Fruit fly (Drosophila melanogaster): Measurements from ENCODE around the gene gny.

The gny gene

DNA sequence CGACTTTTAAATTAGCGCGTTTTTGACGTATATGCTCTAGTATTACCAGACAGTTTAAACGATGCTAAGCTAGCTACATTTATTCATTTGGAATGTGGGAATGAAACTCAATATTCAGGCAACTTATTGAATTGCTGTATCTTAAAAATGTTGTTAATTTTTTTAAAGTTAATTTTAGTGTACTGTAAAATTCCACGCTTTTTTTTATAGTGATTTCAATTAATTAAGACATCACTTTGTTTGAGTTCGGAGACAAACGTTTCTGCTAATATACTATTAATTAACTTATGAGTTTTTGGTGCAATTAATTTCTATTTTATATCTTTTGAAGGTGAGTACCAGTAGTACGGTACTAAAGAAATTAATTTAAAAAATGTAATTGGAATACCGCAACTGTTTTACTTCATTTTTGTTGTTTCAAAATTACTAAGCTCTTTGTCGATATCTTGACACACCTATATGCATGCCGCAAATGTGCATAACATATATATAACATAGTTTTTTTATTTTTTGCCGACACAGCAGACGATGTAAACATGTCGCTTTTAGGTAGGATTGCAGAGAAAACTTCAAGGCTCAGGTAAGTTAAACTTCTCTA lies 6.4 kb downstream of the gny start, which contains the start of the genes Cdk1 and mRpS7 (continued):
- no peak for TF ChIP-seq eyg (GFP tag; optimal IDR thresholded peaks at IDR 0.05)
- peak; percentile 38 for TF ChIP-seq Atf-2 (GFP tag; optimal IDR thresholded peaks at IDR 0.05)
- peak; percentile 57 for TF ChIP-seq wek (GFP tag; optimal IDR thresholded peaks at IDR 0.05)
- peak; percentile 60; the same call in 1 of the 2 replicates for TF ChIP-seq CG8765 (GFP tag; IDR thresholded peaks at IDR 0.05)
- no peak for TF ChIP-seq C15 (GFP tag; IDR thresholded peaks at IDR 0.05)
- TF ChIP-seq bcd (GFP tag; optimal IDR thresholded peaks at IDR 0.05), result peak; percentile 71
- TF ChIP-seq bsh (GFP tag; optimal IDR thresholded peaks at IDR 0.05), result peak in 1 of 2 experiments; percentile 75
- TF ChIP-seq slbo (GFP tag; IDR thresholded peaks at IDR 0.05), result peak; percentile 78
- peak; percentile 80 for TF ChIP-seq Hr3 (GFP tag; optimal IDR thresholded peaks at IDR 0.05)
- TF ChIP-seq CG14050 (GFP tag; IDR thresholded peaks at IDR 0.05), result peak; percentile 41; the same call in 1 of the 3 replicates
- TF ChIP-seq fd3F (GFP tag; optimal IDR thresholded peaks at IDR 0.05), result peak; percentile 66
- peak; percentile 30 for TF ChIP-seq CG5245 (GFP tag; optimal IDR thresholded peaks at IDR 0.05)
- peak; percentile 79 for TF ChIP-seq Meics (GFP tag; optimal IDR thresholded peaks at IDR 0.05)
- TF ChIP-seq ara (GFP tag; IDR thresholded peaks at IDR 0.05), result no peak
- no peak for TF ChIP-seq CG9215 (GFP tag; IDR thresholded peaks at IDR 0.05)
- TF ChIP-seq klu (GFP tag; IDR thresholded peaks at IDR 0.05), result no peak; the same call in 1 of the 2 replicates
- TF ChIP-seq CG17802 (tag; optimal IDR thresholded peaks at IDR 0.05), result peak; percentile 85
- no peak for TF ChIP-seq Scr (GFP tag; IDR thresholded peaks at IDR 0.05; ENCODE audit: partially characterized antibody)
- no peak for TF ChIP-seq CG17912 (GFP tag; optimal IDR thresholded peaks at IDR 0.05)
- TF ChIP-seq lab (GFP tag; optimal IDR thresholded peaks at IDR 0.05), result no peak
- no peak for TF ChIP-seq CkIIα-i1 (GFP tag; IDR thresholded peaks at IDR 0.05)
- no peak for TF ChIP-seq kah (GFP tag; optimal IDR thresholded peaks at IDR 0.05)
- TF ChIP-seq CG6765 (GFP tag; optimal IDR thresholded peaks at IDR 0.05), result no peak
- peak; percentile 61; the same call in 1 of the 2 replicates for TF ChIP-seq CG32767 (GFP tag; IDR thresholded peaks at IDR 0.05)
- peak; percentile 89 for TF ChIP-seq phol (tag; optimal IDR thresholded peaks at IDR 0.05)
- TF ChIP-seq Bteb2 (GFP tag; optimal IDR thresholded peaks at IDR 0.05), result peak; percentile 69
- TF ChIP-seq CG18011 (GFP tag; optimal IDR thresholded peaks at IDR 0.05), result peak; percentile 9
- TF ChIP-seq Dip3 (GFP tag; optimal IDR thresholded peaks at IDR 0.05), result peak; percentile 53
- TF ChIP-seq run (tag; optimal IDR thresholded peaks at IDR 0.05), result no peak
- TF ChIP-seq zfh2 (GFP tag; optimal IDR thresholded peaks at IDR 0.05), result peak; percentile 52
- TF ChIP-seq D19A (tag; optimal IDR thresholded peaks at IDR 0.05), result peak; percentile 68
- no peak for TF ChIP-seq Hand (GFP tag; optimal IDR thresholded peaks at IDR 0.05)
- TF ChIP-seq Rx (GFP tag; IDR thresholded peaks at IDR 0.05), result no peak
- no peak for TF ChIP-seq Optix (GFP tag; IDR thresholded peaks at IDR 0.05)
- TF ChIP-seq CG12299 (tag; optimal IDR thresholded peaks at IDR 0.05), result peak; percentile 32
- no peak for TF ChIP-seq CG6175 (GFP tag; IDR thresholded peaks at IDR 0.05)
- TF ChIP-seq gro (GFP tag; optimal IDR thresholded peaks at IDR 0.05), result no peak
- TF ChIP-seq NFAT (GFP tag; IDR thresholded peaks at IDR 0.05), result no peak
- TF ChIP-seq knrl (GFP tag; IDR thresholded peaks at IDR 0.05; ENCODE audit: partially characterized antibody), result no peak
- 0 out of 3 replicates have a peak, but pooled peaks have one; percentile 34 for TF ChIP-seq so (GFP tag; IDR thresholded peaks at IDR 0.05)
- TF ChIP-seq CG14441 (GFP tag; IDR thresholded peaks at IDR 0.05), result peak; percentile 74
- TF ChIP-seq CG2875 (GFP tag; optimal IDR thresholded peaks at IDR 0.05), result peak; percentile 27
- TF ChIP-seq CG18619 (GFP tag; optimal IDR thresholded peaks at IDR 0.05), result peak; percentile 72
- no peak for TF ChIP-seq ham (GFP tag; IDR thresholded peaks at IDR 0.05)
- TF ChIP-seq CG17568 (GFP tag; optimal IDR thresholded peaks at IDR 0.05), result no peak
- no peak for TF ChIP-seq danr (GFP tag; IDR thresholded peaks at IDR 0.05)
- peak; percentile 29 for TF ChIP-seq Elba2 (GFP tag; optimal IDR thresholded peaks at IDR 0.05)
- no peak for TF ChIP-seq CG6813 (GFP tag; optimal IDR thresholded peaks at IDR 0.05)
- peak; percentile 57 for TF ChIP-seq Camta (GFP tag; optimal IDR thresholded peaks at IDR 0.05)
- TF ChIP-seq tin (GFP tag; optimal IDR thresholded peaks at IDR 0.05), result peak; percentile 66
